Worm (Caenorhabditis elegans) whole organism, late embryonic: ENCODE data around the gene C16A3.2.

Source experiments
- F13H6.1 ChIP-seq: sonication (generic microtip); optimal IDR thresholded peaks from 2 replicates; lab custom pipeline; 2016; ENCODE audit warnings: missing genetic modification characterization, missing compliant biosample characterization
- K09A11.1 ChIP-seq: sonication (generic microtip); optimal IDR thresholded peaks from 2 replicates; lab custom pipeline; 2017; ENCODE audit warnings: antibody characterized with exemption, mild to moderate bottlenecking, missing genetic modification characterization, missing compliant biosample characterization; ENCODE audit not compliant: insufficient read depth
- Y22D7AL.16 ChIP-seq: sonication (generic microtip); optimal IDR thresholded peaks from 2 replicates; lab custom pipeline; 2016; ENCODE audit warnings: missing genetic modification characterization, missing compliant biosample characterization
- ceh-14 ChIP-seq: sonication (generic microtip); optimal IDR thresholded peaks from 2 replicates; lab custom pipeline; 2016; ENCODE audit warnings: missing genotype, missing genetic modification characterization, missing compliant biosample characterization
- ceh-18 ChIP-seq: sonication (generic microtip); optimal IDR thresholded peaks from 2 replicates; lab custom pipeline; 2016; ENCODE audit warnings: missing genetic modification characterization, missing compliant biosample characterization
- ceh-19 ChIP-seq: fragments of 200-800 bp; sonication (Bioruptor generic); optimal IDR thresholded peaks from 2 replicates; lab custom pipeline; 2018; ENCODE audit warnings: mild to moderate bottlenecking, missing genetic modification characterization, missing compliant biosample characterization
- ceh-31 ChIP-seq: sonication (generic microtip); optimal IDR thresholded peaks from 2 replicates; lab custom pipeline; 2016; ENCODE audit warnings: missing genetic modification characterization, missing compliant biosample characterization
- ceh-34 ChIP-seq: sonication (generic microtip); optimal IDR thresholded peaks from 2 replicates; lab custom pipeline; 2016; ENCODE audit warnings: mild to moderate bottlenecking, missing genetic modification characterization, missing compliant biosample characterization
- ceh-45 ChIP-seq: fragments of 200-800 bp; sonication (Bioruptor generic); IDR thresholded peaks from 2 replicates; pipeline ENCODE4 v1.3.6; 2022; ENCODE audit warnings: missing genetic modification reagents, missing genetic modification characterization, missing compliant biosample characterization
- ceh-48 ChIP-seq: sonication (generic microtip); optimal IDR thresholded peaks from 2 replicates; lab custom pipeline; 2016; ENCODE audit warnings: missing genetic modification characterization, inconsistent platforms, missing compliant biosample characterization
- ceh-6 ChIP-seq: fragments of 200-800 bp; sonication (Bioruptor generic); optimal IDR thresholded peaks from 2 replicates; lab custom pipeline; 2018; ENCODE audit warnings: mild to moderate bottlenecking, missing genetic modification characterization, missing compliant biosample characterization
- ceh-9 ChIP-seq: sonication (generic microtip); optimal IDR thresholded peaks from 2 replicates; lab custom pipeline; 2016; ENCODE audit warnings: mild to moderate bottlenecking, missing genetic modification characterization, inconsistent platforms, missing compliant biosample characterization
- che-1 ChIP-seq: sonication (generic microtip); optimal IDR thresholded peaks from 2 replicates; lab custom pipeline; 2016; ENCODE audit warnings: mild to moderate bottlenecking, missing genetic modification characterization, missing compliant biosample characterization
- dmd-4 ChIP-seq: sonication (generic microtip); optimal IDR thresholded peaks from 2 replicates; lab custom pipeline; 2016; ENCODE audit warnings: borderline replicate concordance, missing genetic modification characterization, missing compliant biosample characterization
- dve-1 ChIP-seq: sonication (generic microtip); optimal IDR thresholded peaks from 2 replicates; lab custom pipeline; 2017; ENCODE audit warnings: antibody characterized with exemption, mild to moderate bottlenecking, missing genetic modification characterization, missing compliant biosample characterization
- elt-2 ChIP-seq: sonication (generic microtip); optimal IDR thresholded peaks from 2 replicates; lab custom pipeline; 2016; ENCODE audit warnings: missing genetic modification reagents, missing genetic modification characterization, missing compliant biosample characterization
- elt-4 ChIP-seq: sonication (generic microtip); optimal IDR thresholded peaks from 2 replicates; lab custom pipeline; 2016; ENCODE audit warnings: missing genetic modification characterization, missing compliant biosample characterization
- ets-4 ChIP-seq: sonication (generic microtip); optimal IDR thresholded peaks from 2 replicates; lab custom pipeline; 2016; ENCODE audit warnings: missing genetic modification characterization, missing compliant biosample characterization
- fax-1 ChIP-seq: sonication (generic microtip); optimal IDR thresholded peaks from 2 replicates; lab custom pipeline; 2016; ENCODE audit warnings: missing genotype, missing genetic modification characterization, missing compliant biosample characterization
- fkh-10 ChIP-seq: fragments of 150-350 bp; optimal IDR thresholded peaks from 2 replicates; lab custom pipeline; 2014; ENCODE audit warnings: missing biosample characterization, missing genetic modification reagents, missing genetic modification characterization
- fkh-6 ChIP-seq: sonication (generic microtip); optimal IDR thresholded peaks from 2 replicates; lab custom pipeline; 2016; ENCODE audit warnings: missing genetic modification characterization, missing compliant biosample characterization
- gmeb-2 ChIP-seq: sonication (generic microtip); optimal IDR thresholded peaks from 2 replicates; lab custom pipeline; 2016; ENCODE audit warnings: missing genetic modification characterization, inconsistent platforms, missing compliant biosample characterization
- hlh-15 ChIP-seq: sonication (generic microtip); optimal IDR thresholded peaks from 2 replicates; lab custom pipeline; 2016; ENCODE audit warnings: missing genetic modification characterization, missing compliant biosample characterization
- hlh-30 ChIP-seq: sonication (generic microtip); optimal IDR thresholded peaks from 2 replicates; lab custom pipeline; 2017; ENCODE audit warnings: antibody characterized with exemption, missing genetic modification characterization, missing compliant biosample characterization; ENCODE audit not compliant: insufficient read depth
- lim-6 ChIP-seq: sonication (generic microtip); optimal IDR thresholded peaks from 2 replicates; lab custom pipeline; 2016; ENCODE audit warnings: missing genetic modification characterization, missing compliant biosample characterization
- lin-11 ChIP-seq: fragments of 200-800 bp; sonication (Bioruptor generic); optimal IDR thresholded peaks from 2 replicates; lab custom pipeline; 2018; ENCODE audit warnings: mild to moderate bottlenecking, missing genetic modification characterization, missing compliant biosample characterization
- madf-2 ChIP-seq: sonication (generic microtip); optimal IDR thresholded peaks from 2 replicates; lab custom pipeline; 2017; ENCODE audit warnings: missing genetic modification characterization, missing compliant biosample characterization
- mec-3 ChIP-seq: sonication (generic microtip); optimal IDR thresholded peaks from 2 replicates; lab custom pipeline; 2016; ENCODE audit warnings: borderline replicate concordance, missing genetic modification characterization, missing compliant biosample characterization
- nfya-1 ChIP-seq: sonication (generic microtip); optimal IDR thresholded peaks from 2 replicates; lab custom pipeline; 2017; ENCODE audit warnings: missing genetic modification characterization, mild to moderate bottlenecking, missing compliant biosample characterization, antibody characterized with exemption, moderate library complexity
- nhr-11 ChIP-seq: fragments of 150-350 bp; optimal IDR thresholded peaks from 2 replicates; lab custom pipeline; 2014; ENCODE audit warnings: missing biosample characterization, missing genetic modification characterization
- nhr-232 ChIP-seq: sonication (generic microtip); optimal IDR thresholded peaks from 2 replicates; lab custom pipeline; 2016; ENCODE audit warnings: missing genetic modification characterization, missing compliant biosample characterization
- odd-2 ChIP-seq: sonication (generic microtip); optimal IDR thresholded peaks from 2 replicates; lab custom pipeline; 2017; ENCODE audit warnings: antibody characterized with exemption, mild to moderate bottlenecking, missing genetic modification characterization, missing compliant biosample characterization
- pat-9 ChIP-seq: fragments of 200-800 bp; sonication (Bioruptor generic); optimal IDR thresholded peaks from 2 replicates; lab custom pipeline; 2018; ENCODE audit warnings: mild to moderate bottlenecking, missing genetic modification characterization, moderate library complexity, missing compliant biosample characterization
- pax-1 ChIP-seq: fragments of 150-350 bp; optimal IDR thresholded peaks from 2 replicates; lab custom pipeline; 2014; ENCODE audit warnings: missing biosample characterization, missing genetic modification characterization
- pha-2 ChIP-seq: sonication (generic microtip); optimal IDR thresholded peaks from 2 replicates; lab custom pipeline; 2017; ENCODE audit warnings: mild to moderate bottlenecking, missing genetic modification characterization, missing compliant biosample characterization
- pqm-1 ChIP-seq: sonication (generic microtip); optimal IDR thresholded peaks from 2 replicates; lab custom pipeline; 2016; ENCODE audit warnings: missing genetic modification characterization, missing compliant biosample characterization
- pros-1 ChIP-seq: fragments of 150-350 bp; optimal IDR thresholded peaks from 2 replicates; lab custom pipeline; 2014; ENCODE audit warnings: missing biosample characterization, missing genetic modification reagents, missing genetic modification characterization
- ref-2 ChIP-seq: sonication (generic microtip); optimal IDR thresholded peaks from 2 replicates; lab custom pipeline; 2016; ENCODE audit warnings: missing genetic modification characterization, missing compliant biosample characterization
- rnt-1 ChIP-seq: sonication (generic microtip); optimal IDR thresholded peaks from 2 replicates; lab custom pipeline; 2016; ENCODE audit warnings: missing genetic modification characterization, missing compliant biosample characterization
- sdc-2 ChIP-seq: sonication (generic microtip); optimal IDR thresholded peaks from 2 replicates; lab custom pipeline; 2016; ENCODE audit warnings: missing genotype, missing genetic modification characterization, missing compliant biosample characterization
- sox-2 ChIP-seq: fragments of 200-800 bp; sonication (Bioruptor generic); IDR thresholded peaks from 2 replicates; pipeline ENCODE4 v1.3.6; 2022; ENCODE audit warnings: missing genetic modification reagents, missing genetic modification characterization, missing compliant biosample characterization
- syd-9 ChIP-seq: sonication (generic microtip); optimal IDR thresholded peaks from 2 replicates; lab custom pipeline; 2016; ENCODE audit warnings: mild to moderate bottlenecking, missing genetic modification characterization, moderate library complexity, missing compliant biosample characterization
- tbx-2 ChIP-seq: sonication (generic microtip); optimal IDR thresholded peaks from 2 replicates; lab custom pipeline; 2016; ENCODE audit warnings: missing genetic modification characterization, missing compliant biosample characterization
- unc-42 ChIP-seq: sonication (generic microtip); optimal IDR thresholded peaks from 2 replicates; lab custom pipeline; 2016; ENCODE audit warnings: missing genotype, missing genetic modification characterization, missing compliant biosample characterization
- unc-55 ChIP-seq: sonication (generic microtip); optimal IDR thresholded peaks from 2 replicates; lab custom pipeline; 2017; ENCODE audit warnings: missing biosample characterization, missing genetic modification reagents, missing genetic modification characterization
- unc-86 ChIP-seq: sonication (generic microtip); optimal IDR thresholded peaks from 2 replicates; lab custom pipeline; 2016; ENCODE audit warnings: missing genetic modification characterization, missing compliant biosample characterization
- zip-5 ChIP-seq: sonication (generic microtip); optimal IDR thresholded peaks from 2 replicates; lab custom pipeline; 2016; ENCODE audit warnings: missing genetic modification characterization, missing compliant biosample characterization
- ztf-16 ChIP-seq: sonication (generic microtip); optimal IDR thresholded peaks from 2 replicates; lab custom pipeline; 2017; ENCODE audit warnings: missing genetic modification characterization, missing compliant biosample characterization

The C16A3.2 gene

DNA sequence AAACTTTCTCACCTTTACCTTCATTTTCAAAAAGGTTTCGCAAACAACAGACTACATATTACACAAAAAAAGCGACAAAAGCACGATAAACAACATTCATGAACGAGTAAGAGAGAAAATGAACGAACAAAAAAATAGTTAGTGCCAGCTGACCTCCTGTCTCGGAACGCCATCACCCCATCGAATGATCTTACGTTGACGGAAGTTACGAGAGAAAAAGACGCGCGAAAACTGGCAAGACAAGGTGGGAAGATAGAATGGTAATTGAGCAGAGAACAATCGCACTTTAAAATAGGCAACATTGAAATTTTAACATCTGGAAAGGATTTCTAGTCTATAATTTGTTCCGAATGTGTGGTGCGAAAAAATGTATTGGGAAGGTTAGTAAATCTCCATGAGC, 30.6 kb downstream of the C16A3.2 start:
- TF ChIP-seq ceh-45 (GFP tag; lab: Robert Waterston, UW) (no peak), ref-2 (tag; lab: Kevin White, UChicago) (no peak)
- TF ChIP-seq, all 69 proteins: peak for 0

ce11 chrIII:6420995-6421404, 31.4 kb downstream of the C16A3.2 start:
- TF ChIP-seq ceh-14 (peak; percentile 9), Y22D7AL.16 (no peak), nhr-11 (tag; lab: Kevin White, UChicago) (no peak), ref-2 (tag; lab: Kevin White, UChicago) (peak; percentile 17), tbx-2 (tag; lab: Kevin White, UChicago) (peak; percentile 57), rnt-1 (tag; lab: Kevin White, UChicago) (peak; percentile 53), sdc-2 (tag; lab: Kevin White, UChicago) (no peak), lin-11 (tag; lab: Kevin White, UChicago) (no peak), pat-9 (tag; lab: Kevin White, UChicago) (no peak), unc-86 (tag; lab: Kevin White, UChicago) (no peak), mec-3 (no peak), syd-9 (tag; lab: Kevin White, UChicago) (no peak), dmd-4 (no peak), ceh-31 (tag; lab: Kevin White, UChicago) (peak; percentile 65), pax-1 (no peak), elt-4 (tag; lab: Kevin White, UChicago) (no peak), fkh-6 (tag; lab: Kevin White, UChicago) (no peak), nhr-232 (tag; lab: Kevin White, UChicago) (no peak), hlh-15 (tag; lab: Kevin White, UChicago) (no peak), odd-2 (no peak), ztf-16 (tag; lab: Kevin White, UChicago) (no peak), fkh-10 (GFP tag; lab: Kevin White, UChicago) (no peak), ceh-18 (peak; percentile 46), lim-6 (tag; lab: Kevin White, UChicago) (no peak), dve-1 (tag; lab: Kevin White, UChicago) (no peak), elt-2 (tag; lab: Kevin White, UChicago) (peak; percentile 39), hlh-30 (peak; percentile 96), pha-2 (tag; lab: Kevin White, UChicago) (no peak), ceh-9 (no peak), madf-2 (no peak), F13H6.1 (tag; lab: Kevin White, UChicago) (no peak), gmeb-2 (tag; lab: Kevin White, UChicago) (no peak), pros-1 (tag; lab: Kevin White, UChicago) (peak; percentile 54), ceh-6 (no peak), pqm-1 (tag; lab: Kevin White, UChicago) (no peak), sox-2 (GFP tag; lab: Robert Waterston, UW) (no peak), ceh-48 (tag; lab: Kevin White, UChicago) (no peak), zip-5 (tag; lab: Kevin White, UChicago) (no peak), ceh-34 (tag; lab: Kevin White, UChicago) (peak; percentile 27), nfya-1 (tag; lab: Kevin White, UChicago) (peak; percentile 62), fax-1 (tag; lab: Kevin White, UChicago) (no peak), unc-55 (GFP tag; lab: Kevin White, UChicago) (peak; percentile 88), ets-4 (tag; lab: Kevin White, UChicago) (peak; percentile 47), ceh-19 (GFP tag; lab: Kevin White, UChicago) (no peak), che-1 (tag; lab: Kevin White, UChicago) (no peak), unc-42 (no peak), K09A11.1 (tag; lab: Kevin White, UChicago) (no peak)
